Worm (Caenorhabditis elegans) whole organism, L4/young adult: Measurements from ENCODE around the gene srh-113.

Experiments used
- W03F9.2 ChIP-seq: fragments of 150-350 bp; optimal IDR thresholded peaks from 2 replicates; lab custom pipeline; 2014; ENCODE audit warnings: missing biosample characterization, missing genetic modification characterization
- him-1 ChIP-seq: sonication (generic microtip); optimal IDR thresholded peaks from 2 replicates; lab custom pipeline; 2016; ENCODE audit warnings: missing genotype, missing genetic modification reagents, missing genetic modification characterization, missing compliant biosample characterization

DNA sequence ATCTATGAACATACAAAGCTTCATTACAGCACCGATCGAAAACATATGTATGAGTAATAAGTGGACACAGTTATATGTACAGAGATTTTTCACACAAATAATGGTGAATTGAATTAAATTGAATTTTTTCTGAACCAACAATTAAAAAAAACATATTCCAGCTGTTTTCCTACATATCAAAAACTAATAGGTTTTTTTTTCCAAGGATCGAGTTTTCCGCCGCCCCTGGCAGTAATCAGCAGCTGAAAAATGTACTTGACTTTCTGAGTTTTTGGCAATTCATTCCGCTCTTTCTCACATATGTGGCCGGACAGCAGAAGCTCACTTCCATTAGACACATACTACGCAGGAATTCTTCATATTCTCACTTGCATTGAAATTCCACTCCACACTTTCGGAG lies 34.4 kb upstream of the srh-113 start, which contains the start of gene srh-174:
- TF ChIP-seq him-1 (tag; lab: Kevin White, UChicago) = no peak
- TF ChIP-seq W03F9.2 (tag; lab: Kevin White, UChicago) = no peak
